Worm (Caenorhabditis elegans): ENCODE results near the gene msp-50.

ce11 chrII:5156983-5157382 is 42.6 kb upstream of the msp-50 start, which contains the start of gene msp-45:
- no peak for TF ChIP-seq ztf-11 (tag; optimal IDR thresholded peaks at IDR 0.05)
- no peak for TF ChIP-seq lin-39 (tag; optimal IDR thresholded peaks at IDR 0.05)
- TF ChIP-seq fos-1 (tag; optimal IDR thresholded peaks at IDR 0.05): no peak
